Worm (Caenorhabditis elegans) whole organism, L4 larva: ENCODE measurements around the gene zip-1.

Experiments used
- F10B5.3 ChIP-seq: sonication (generic microtip); optimal IDR thresholded peaks from 2 replicates; lab custom pipeline; 2016; ENCODE audit warnings: mild to moderate bottlenecking, missing genetic modification characterization, missing compliant biosample characterization
- F26F4.8 ChIP-seq: fragments of 200-800 bp; sonication (Bioruptor generic); conservative IDR thresholded peaks from 2 replicates; pipeline ENCODE4 v1.3.6; 2022; ENCODE audit warnings: missing genetic modification characterization, missing compliant biosample characterization
- Y48G9A.11 ChIP-seq: fragments of 200-800 bp; sonication (Bioruptor generic); IDR thresholded peaks from 2 replicates; pipeline ENCODE4 v1.3.6; 2022; ENCODE audit warnings: missing genetic modification reagents, missing genetic modification characterization, missing compliant biosample characterization
- Y5F2A.4 ChIP-seq: fragments of 200-800 bp; sonication (Bioruptor generic); optimal IDR thresholded peaks from 2 replicates; lab custom pipeline; 2018; ENCODE audit warnings: mild to moderate bottlenecking, missing genetic modification characterization, missing compliant biosample characterization
- aha-1 ChIP-seq: fragments of 150-350 bp; peaks from one replicate; lab custom pipeline; 2014; ENCODE audit warnings: missing biosample characterization, missing genetic modification characterization
- arid-1 ChIP-seq: fragments of 200-800 bp; sonication (Bioruptor generic); conservative IDR thresholded peaks from 2 replicates; pipeline ENCODE4 v1.3.6; 2022; ENCODE audit warnings: missing genetic modification reagents, missing genetic modification characterization, missing compliant biosample characterization
- ceh-32 ChIP-seq: sonication (generic microtip); optimal IDR thresholded peaks from 2 replicates; lab custom pipeline; 2016; ENCODE audit warnings: mild to moderate bottlenecking, missing genetic modification characterization, missing compliant biosample characterization; ENCODE audit not compliant: poor library complexity
- ces-1 ChIP-seq: fragments of 150-350 bp; sonication (generic microtip); optimal IDR thresholded peaks from 4 replicates; lab custom pipeline; 2014; ENCODE audit warnings: missing biosample characterization, missing genetic modification reagents, missing genetic modification characterization
- cey-2 ChIP-seq: sonication (generic microtip); optimal IDR thresholded peaks from 3 replicates; lab custom pipeline; 2017; ENCODE audit warnings: missing genetic modification characterization, mild to moderate bottlenecking, missing compliant biosample characterization, antibody characterized with exemption, borderline replicate concordance; ENCODE audit not compliant: insufficient read depth
- ctbp-1 ChIP-seq: fragments of 200-800 bp; sonication (Bioruptor generic); IDR thresholded peaks from 2 replicates; pipeline ENCODE4 v1.3.6; 2022; ENCODE audit warnings: missing genetic modification reagents, missing genetic modification characterization, missing compliant biosample characterization
- daf-8 ChIP-seq: fragments of 200-800 bp; sonication (Bioruptor generic); IDR thresholded peaks from 2 replicates; pipeline ENCODE4 v1.3.6; 2022; ENCODE audit warnings: missing genetic modification characterization, missing compliant biosample characterization
- dmd-9 ChIP-seq: fragments of 200-800 bp; sonication (Bioruptor generic); IDR thresholded peaks from 2 replicates; pipeline ENCODE4 v1.3.6; 2022; ENCODE audit warnings: missing genetic modification reagents, missing genetic modification characterization, missing compliant biosample characterization
- dpl-1 ChIP-seq: fragments of 150-350 bp; optimal IDR thresholded peaks from 2 replicates; lab custom pipeline; 2014; ENCODE audit warnings: missing biosample characterization, missing genetic modification reagents, missing genetic modification characterization
- duxl-1 ChIP-seq: sonication (generic microtip); optimal IDR thresholded peaks from 2 replicates; lab custom pipeline; 2016; ENCODE audit warnings: mild to moderate bottlenecking, missing genetic modification characterization, moderate library complexity, missing compliant biosample characterization; ENCODE audit not compliant: poor library complexity
- egl-27 ChIP-seq: sonication (generic microtip); optimal IDR thresholded peaks from 3 replicates; lab custom pipeline; 2017; ENCODE audit warnings: missing biosample characterization, missing genetic modification reagents, missing genetic modification characterization
- fkh-10 ChIP-seq: fragments of 150-350 bp; optimal IDR thresholded peaks from 2 replicates; lab custom pipeline; 2014; ENCODE audit warnings: missing biosample characterization, missing genetic modification reagents, missing genetic modification characterization
- fos-1 ChIP-seq: fragments of 150-350 bp; optimal IDR thresholded peaks from 2 replicates; lab custom pipeline; 2014; ENCODE audit warnings: missing biosample characterization, missing genetic modification characterization
- hif-1 ChIP-seq, 2 experiments: sonication (generic microtip); optimal IDR thresholded peaks; 2 replicates each; lab custom pipeline; 2016 to 2017; ENCODE audit warnings: missing compliant biosample characterization in 2 of 2, missing genetic modification characterization in 2 of 2, missing genetic modification reagents in 2 of 2, missing genotype in 2 of 2, mild to moderate bottlenecking in 1 of 2
- hlh-11 ChIP-seq: fragments of 200-800 bp; sonication (Bioruptor generic); optimal IDR thresholded peaks from 2 replicates; lab custom pipeline; 2018; ENCODE audit warnings: mild to moderate bottlenecking, missing genetic modification characterization, missing compliant biosample characterization
- hlh-30 ChIP-seq: sonication (generic microtip); optimal IDR thresholded peaks from 2 replicates; lab custom pipeline; 2017; ENCODE audit warnings: antibody characterized with exemption, mild to moderate bottlenecking, missing genetic modification characterization, missing compliant biosample characterization; ENCODE audit not compliant: insufficient read depth
- hmg-1.1 ChIP-seq: fragments of 200-800 bp; sonication (Bioruptor generic); IDR thresholded peaks from 2 replicates; pipeline ENCODE4 v1.3.6; 2022; ENCODE audit warnings: missing genetic modification reagents, missing genetic modification characterization, missing compliant biosample characterization
- jun-1 ChIP-seq: fragments of 150-350 bp; optimal IDR thresholded peaks from 2 replicates; lab custom pipeline; 2014; ENCODE audit warnings: missing biosample characterization, missing genetic modification reagents, missing genetic modification characterization
- lin-38 ChIP-seq: fragments of 200-800 bp; sonication (Bioruptor generic); IDR thresholded peaks from 2 replicates; pipeline ENCODE4 v1.3.6; 2022; ENCODE audit warnings: missing genetic modification reagents, missing genetic modification characterization, missing compliant biosample characterization
- lir-3 ChIP-seq: sonication (generic microtip); optimal IDR thresholded peaks from 2 replicates; lab custom pipeline; 2016; ENCODE audit warnings: mild to moderate bottlenecking, missing genetic modification characterization, missing compliant biosample characterization
- lsy-2 ChIP-seq, 2 experiments: fragments of 150-350 bp in 1 of 2; sonication (generic microtip) in 1 of 2; optimal IDR thresholded peaks; 2 replicates each; lab custom pipeline; 2014 to 2017; ENCODE audit warnings: missing biosample characterization in 2 of 2, missing genetic modification characterization in 2 of 2
- madf-5 ChIP-seq, 2 experiments: fragments of 200-800 bp; sonication (Bioruptor generic); IDR thresholded peaks; 2 replicates each; pipeline ENCODE4 v1.3.6; 2022; ENCODE audit warnings: missing compliant biosample characterization in 2 of 2, missing genetic modification characterization in 2 of 2
- mdl-1 ChIP-seq, 2 experiments: fragments of 150-350 bp in 1 of 2; sonication (generic microtip) in 1 of 2; optimal IDR thresholded peaks; 2 replicates each; lab custom pipeline; 2014 to 2017; ENCODE audit warnings: missing biosample characterization in 2 of 2, missing genetic modification characterization in 2 of 2
- mes-2 ChIP-seq: sonication (generic microtip); optimal IDR thresholded peaks from 2 replicates; lab custom pipeline; 2016; ENCODE audit warnings: missing genotype, mild to moderate bottlenecking, missing genetic modification characterization, missing compliant biosample characterization; ENCODE audit not compliant: poor library complexity, severe bottlenecking
- mxl-3 ChIP-seq: fragments of 200-800 bp; sonication (Bioruptor generic); optimal IDR thresholded peaks from 2 replicates; lab custom pipeline; 2018; ENCODE audit warnings: mild to moderate bottlenecking, missing genetic modification characterization, missing compliant biosample characterization
- nhr-10 ChIP-seq: fragments of 150-350 bp; optimal IDR thresholded peaks from 2 replicates; lab custom pipeline; 2014; ENCODE audit warnings: missing biosample characterization, missing genetic modification characterization
- nhr-11 ChIP-seq: fragments of 150-350 bp; optimal IDR thresholded peaks from 2 replicates; lab custom pipeline; 2014; ENCODE audit warnings: missing biosample characterization, missing genetic modification characterization
- nhr-28 ChIP-seq: fragments of 150-350 bp; optimal IDR thresholded peaks from 2 replicates; lab custom pipeline; 2014; ENCODE audit warnings: missing biosample characterization, missing genetic modification characterization
- nhr-42 ChIP-seq: fragments of 200-800 bp; sonication (Bioruptor generic); IDR thresholded peaks from 2 replicates; pipeline ENCODE4 v1.3.6; 2022; ENCODE audit warnings: missing genetic modification characterization, missing compliant biosample characterization
- nhr-76 ChIP-seq: fragments of 150-350 bp; optimal IDR thresholded peaks from 2 replicates; lab custom pipeline; 2014; ENCODE audit warnings: missing biosample characterization, missing genetic modification characterization
- pha-4 ChIP-seq, 2 experiments: fragments of 150-350 bp in 1 of 2; fragments of 200-800 bp in 1 of 2; sonication (Bioruptor generic) in 1 of 2; IDR thresholded peaks in 1 of 2; optimal IDR thresholded peaks in 1 of 2; 2 replicates each; pipeline versions ENCODE4 v1.3.6 to Lab custom; 2014 to 2022; ENCODE audit warnings: missing genetic modification characterization in 2 of 2, missing genetic modification reagents in 2 of 2, missing biosample characterization in 1 of 2, missing compliant biosample characterization in 1 of 2
- php-3 ChIP-seq: fragments of 200-800 bp; sonication (Bioruptor generic); IDR thresholded peaks from 2 replicates; pipeline ENCODE4 v1.3.6; 2022; ENCODE audit warnings: missing genetic modification reagents, missing genetic modification characterization, missing compliant biosample characterization
- pqm-1 ChIP-seq: sonication (generic microtip); optimal IDR thresholded peaks from 2 replicates; lab custom pipeline; 2017; ENCODE audit warnings: missing biosample characterization, missing genetic modification characterization
- snpc-1.2 ChIP-seq: fragments of 200-800 bp; sonication (Bioruptor generic); IDR thresholded peaks from 2 replicates; pipeline ENCODE4 v1.3.6; 2022; ENCODE audit warnings: missing genetic modification reagents, missing genetic modification characterization, missing compliant biosample characterization
- snpc-4 ChIP-seq: fragments of 150-350 bp; optimal IDR thresholded peaks from 2 replicates; lab custom pipeline; 2014; ENCODE audit warnings: missing biosample characterization, missing genetic modification characterization
- spr-1 ChIP-seq: sonication (generic microtip); optimal IDR thresholded peaks from 2 replicates; lab custom pipeline; 2016; ENCODE audit warnings: mild to moderate bottlenecking, missing genetic modification characterization, missing compliant biosample characterization
- unc-62 ChIP-seq, 3 experiments: fragments of 150-350 bp in 1 of 3; sonication (generic microtip); optimal IDR thresholded peaks in 2 of 3; peaks in 1 of 3; 1 replicate in 1 of 3; 2 replicates in 2 of 3; lab custom pipeline; 2014 to 2017; ENCODE audit warnings: missing biosample characterization in 3 of 3, missing genetic modification characterization in 3 of 3, missing genetic modification reagents in 3 of 3, missing genotype in 1 of 3
- vab-7 ChIP-seq: fragments of 200-800 bp; sonication (Bioruptor generic); IDR thresholded peaks from 2 replicates; pipeline ENCODE4 v1.3.6; 2022; ENCODE audit warnings: missing genetic modification reagents, missing genetic modification characterization, missing compliant biosample characterization
- zfp-3 ChIP-seq: fragments of 200-800 bp; sonication (Bioruptor generic); conservative IDR thresholded peaks from 2 replicates; pipeline ENCODE4 v1.3.6; 2022; ENCODE audit warnings: missing genetic modification reagents, missing genetic modification characterization, missing compliant biosample characterization
- zip-11 ChIP-seq: fragments of 200-800 bp; sonication (Bioruptor generic); IDR thresholded peaks from 2 replicates; pipeline ENCODE4 v1.3.6; 2022; ENCODE audit warnings: missing genetic modification characterization, missing compliant biosample characterization
- zip-2 ChIP-seq: fragments of 150-350 bp; optimal IDR thresholded peaks from 2 replicates; lab custom pipeline; 2014; ENCODE audit warnings: missing biosample characterization, missing genetic modification characterization
- ztf-7 ChIP-seq: fragments of 150-350 bp; optimal IDR thresholded peaks from 2 replicates; lab custom pipeline; 2014; ENCODE audit warnings: missing biosample characterization, missing genetic modification characterization

The zip-1 gene

ce11 chrIII:12369476-12369875 is 35.9 kb downstream of the zip-1 start:
- peak; percentile 52; the same call in 1 of the 2 replicates for TF ChIP-seq arid-1 (GFP tag; lab: Robert Waterston, UW)
- TF ChIP-seq hlh-30 (tag; lab: Kevin White, UChicago): peak; percentile 32
- peak; percentile 6 for TF ChIP-seq spr-1
- TF ChIP-seq mdl-1 (tag; optimal IDR thresholded peaks at IDR 0.05; lab: Kevin White, UChicago): peak in 1 of 2 experiments; percentile 9
- TF ChIP-seq duxl-1: no peak
- peak; percentile 37; the same call in 1 of the 2 replicates for TF ChIP-seq lin-38 (GFP tag; lab: Robert Waterston, UW)
- no peak for TF ChIP-seq zip-11 (GFP tag; lab: Robert Waterston, UW)
- TF ChIP-seq aha-1 (tag; lab: Kevin White, UChicago): peak; percentile 94
- no peak for TF ChIP-seq zfp-3 (GFP tag; lab: Robert Waterston, UW)
- peak; percentile 67 for TF ChIP-seq mes-2 (tag; lab: Kevin White, UChicago)
- TF ChIP-seq F10B5.3 (tag; lab: Kevin White, UChicago): no peak
- TF ChIP-seq hmg-1.1 (GFP tag; lab: Robert Waterston, UW): peak; percentile 62; the same call in 1 of the 2 replicates
- 0 out of 2 replicates have a peak, but pooled peaks have one; percentile 39 for TF ChIP-seq php-3 (GFP tag; lab: Robert Waterston, UW)
- TF ChIP-seq ctbp-1 (GFP tag; lab: Robert Waterston, UW): no peak
- no peak for TF ChIP-seq ceh-32
- TF ChIP-seq unc-62 (GFP tag; optimal IDR thresholded peaks at IDR 0.05 in 1 of 2; lab: Kevin White, UChicago): peak in 1 of 2 experiments; percentile 56
- TF ChIP-seq unc-62 (tag; optimal IDR thresholded peaks at IDR 0.05; lab: Kevin White, UChicago): no peak
- TF ChIP-seq dpl-1: peak; percentile 39

DNA sequence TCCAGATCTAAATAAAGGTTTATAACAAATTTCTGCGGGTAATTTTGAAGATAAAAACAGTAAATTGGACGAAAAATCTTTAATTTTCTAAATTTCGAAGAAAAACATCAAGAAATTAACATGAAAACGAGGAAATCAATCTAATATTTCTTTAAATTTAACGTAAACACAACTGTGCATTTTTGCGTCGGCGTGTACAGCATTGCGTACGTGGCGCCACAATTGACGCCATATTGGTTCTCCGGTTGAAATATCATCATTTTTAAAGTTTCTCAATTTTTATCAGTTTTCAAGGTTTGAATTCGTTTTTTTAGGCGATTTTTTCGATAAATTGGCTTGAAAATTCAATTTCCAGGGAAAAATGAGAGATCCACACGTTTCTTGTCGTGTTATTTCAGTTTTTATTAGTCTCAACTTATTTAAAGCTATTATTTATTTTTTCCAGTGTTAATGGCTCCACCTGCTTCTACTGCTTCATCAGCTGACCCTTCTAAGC is 36.5 kb downstream of the zip-1 start, which contains the start of gene rpt-6:
TSS of gene rpt-6 (plus strand) at position 446 of the 496 bp plus-strand sequence.
- peak; percentile 32; the same call in 1 of the 2 replicates for TF ChIP-seq pha-4 (GFP tag; IDR thresholded peaks at IDR 0.05; lab: Robert Waterston, UW)
- TF ChIP-seq pha-4 (tag; optimal IDR thresholded peaks at IDR 0.05; lab: Kevin White, UChicago): no peak
- TF ChIP-seq nhr-76 (tag; lab: Kevin White, UChicago): no peak
- TF ChIP-seq nhr-42: no peak
- peak in 1 of 2 experiments; percentile 94 for TF ChIP-seq unc-62 (GFP tag; optimal IDR thresholded peaks at IDR 0.05 in 1 of 2; lab: Kevin White, UChicago)
- TF ChIP-seq unc-62 (tag; optimal IDR thresholded peaks at IDR 0.05; lab: Kevin White, UChicago): no peak
- no peak for TF ChIP-seq fos-1 (tag; lab: Kevin White, UChicago)
- TF ChIP-seq daf-8 (GFP tag; lab: Robert Waterston, UW): no peak
- no peak for TF ChIP-seq hif-1 (tag; optimal IDR thresholded peaks at IDR 0.05; lab: Kevin White, UChicago)
- TF ChIP-seq fkh-10 (GFP tag; lab: Kevin White, UChicago): no peak
- TF ChIP-seq cey-2: no peak
- no peak for TF ChIP-seq hlh-11 (tag; lab: Kevin White, UChicago)
- peak in 1 of 2 experiments; percentile 69 for TF ChIP-seq lsy-2 (tag; optimal IDR thresholded peaks at IDR 0.05; lab: Kevin White, UChicago)
- TF ChIP-seq php-3 (GFP tag; lab: Robert Waterston, UW): no peak
- TF ChIP-seq hlh-30 (tag; lab: Kevin White, UChicago): peak; percentile 11
- peak; percentile 89 for TF ChIP-seq mes-2 (tag; lab: Kevin White, UChicago)
- no peak for TF ChIP-seq dmd-9 (GFP tag; lab: Robert Waterston, UW)
- TF ChIP-seq arid-1 (GFP tag; lab: Robert Waterston, UW): peak; percentile 58; the same call in 1 of the 2 replicates
- no peak for TF ChIP-seq snpc-4 (tag; lab: Kevin White, UChicago)
- TF ChIP-seq Y48G9A.11: no peak
- no peak for TF ChIP-seq zip-2
- TF ChIP-seq ztf-7 (tag; lab: Kevin White, UChicago): no peak
- no peak for TF ChIP-seq lir-3 (tag; lab: Kevin White, UChicago)
- TF ChIP-seq zfp-3 (GFP tag; lab: Robert Waterston, UW): no peak
- TF ChIP-seq spr-1: no peak
- no peak for TF ChIP-seq egl-27 (tag; lab: Kevin White, UChicago)
- TF ChIP-seq nhr-28: no peak
- TF ChIP-seq ceh-32: no peak
- no peak for TF ChIP-seq vab-7
- TF ChIP-seq nhr-10 (tag; lab: Kevin White, UChicago): no peak
- TF ChIP-seq ces-1 (GFP tag; lab: Kevin White, UChicago): no peak
- no peak for TF ChIP-seq jun-1
- no peak for TF ChIP-seq madf-5 (GFP tag; IDR thresholded peaks at IDR 0.05; lab: Robert Waterston, UW)
- no peak for TF ChIP-seq Y5F2A.4 (GFP tag; lab: Kevin White, UChicago)
- TF ChIP-seq pqm-1 (tag; lab: Kevin White, UChicago): no peak
- TF ChIP-seq mxl-3: no peak
- no peak for TF ChIP-seq snpc-1.2 (GFP tag; lab: Robert Waterston, UW)
- TF ChIP-seq nhr-11 (tag; lab: Kevin White, UChicago): no peak
- TF ChIP-seq F26F4.8 (GFP tag; lab: Robert Waterston, UW): no peak
